Worm (Caenorhabditis elegans) whole organism, late embryonic: ENCODE data around the gene C33F10.1.

Source experiments
- C38D4.7 ChIP-seq: fragments of 200-800 bp; sonication (Bioruptor generic); optimal IDR thresholded peaks from 2 replicates; lab custom pipeline; 2018; ENCODE audit warnings: mild to moderate bottlenecking, missing genetic modification characterization, moderate library complexity, missing compliant biosample characterization
- K02D7.2 ChIP-seq: sonication (generic microtip); optimal IDR thresholded peaks from 2 replicates; lab custom pipeline; 2017; ENCODE audit warnings: mild to moderate bottlenecking, missing genetic modification characterization, missing compliant biosample characterization
- T23F11.4 ChIP-seq: fragments of 200-800 bp; sonication (Bioruptor generic); optimal IDR thresholded peaks from 2 replicates; lab custom pipeline; 2018; ENCODE audit warnings: mild to moderate bottlenecking, missing genetic modification characterization, missing compliant biosample characterization
- Y22D7AL.16 ChIP-seq: sonication (generic microtip); optimal IDR thresholded peaks from 2 replicates; lab custom pipeline; 2016; ENCODE audit warnings: missing genetic modification characterization, missing compliant biosample characterization
- ceh-24 ChIP-seq: sonication (generic microtip); optimal IDR thresholded peaks from 2 replicates; lab custom pipeline; 2016; ENCODE audit warnings: mild to moderate bottlenecking, missing genetic modification characterization, missing compliant biosample characterization
- ceh-34 ChIP-seq: sonication (generic microtip); optimal IDR thresholded peaks from 2 replicates; lab custom pipeline; 2016; ENCODE audit warnings: mild to moderate bottlenecking, missing genetic modification characterization, missing compliant biosample characterization
- ceh-45 ChIP-seq: fragments of 200-800 bp; sonication (Bioruptor generic); IDR thresholded peaks from 2 replicates; pipeline ENCODE4 v1.3.6; 2022; ENCODE audit warnings: missing genetic modification reagents, missing genetic modification characterization, missing compliant biosample characterization
- ceh-48 ChIP-seq: sonication (generic microtip); optimal IDR thresholded peaks from 2 replicates; lab custom pipeline; 2016; ENCODE audit warnings: missing genetic modification characterization, inconsistent platforms, missing compliant biosample characterization
- ceh-6 ChIP-seq: fragments of 200-800 bp; sonication (Bioruptor generic); optimal IDR thresholded peaks from 2 replicates; lab custom pipeline; 2018; ENCODE audit warnings: mild to moderate bottlenecking, missing genetic modification characterization, missing compliant biosample characterization
- ceh-9 ChIP-seq: sonication (generic microtip); optimal IDR thresholded peaks from 2 replicates; lab custom pipeline; 2016; ENCODE audit warnings: mild to moderate bottlenecking, missing genetic modification characterization, inconsistent platforms, missing compliant biosample characterization
- che-1 ChIP-seq: sonication (generic microtip); optimal IDR thresholded peaks from 2 replicates; lab custom pipeline; 2016; ENCODE audit warnings: mild to moderate bottlenecking, missing genetic modification characterization, missing compliant biosample characterization
- dve-1 ChIP-seq: sonication (generic microtip); optimal IDR thresholded peaks from 2 replicates; lab custom pipeline; 2017; ENCODE audit warnings: antibody characterized with exemption, mild to moderate bottlenecking, missing genetic modification characterization, missing compliant biosample characterization
- elt-2 ChIP-seq: sonication (generic microtip); optimal IDR thresholded peaks from 2 replicates; lab custom pipeline; 2016; ENCODE audit warnings: missing genetic modification reagents, missing genetic modification characterization, missing compliant biosample characterization
- fax-1 ChIP-seq: sonication (generic microtip); optimal IDR thresholded peaks from 2 replicates; lab custom pipeline; 2016; ENCODE audit warnings: missing genotype, missing genetic modification characterization, missing compliant biosample characterization
- hlh-13 ChIP-seq: fragments of 200-800 bp; sonication (Bioruptor generic); optimal IDR thresholded peaks from 2 replicates; lab custom pipeline; 2018; ENCODE audit warnings: mild to moderate bottlenecking, missing genetic modification characterization, missing compliant biosample characterization
- lin-11 ChIP-seq: fragments of 200-800 bp; sonication (Bioruptor generic); optimal IDR thresholded peaks from 2 replicates; lab custom pipeline; 2018; ENCODE audit warnings: mild to moderate bottlenecking, missing genetic modification characterization, missing compliant biosample characterization
- madf-2 ChIP-seq: sonication (generic microtip); optimal IDR thresholded peaks from 2 replicates; lab custom pipeline; 2017; ENCODE audit warnings: missing genetic modification characterization, missing compliant biosample characterization
- mec-3 ChIP-seq: sonication (generic microtip); optimal IDR thresholded peaks from 2 replicates; lab custom pipeline; 2016; ENCODE audit warnings: borderline replicate concordance, missing genetic modification characterization, missing compliant biosample characterization
- nfya-1 ChIP-seq: sonication (generic microtip); optimal IDR thresholded peaks from 2 replicates; lab custom pipeline; 2017; ENCODE audit warnings: missing genetic modification characterization, mild to moderate bottlenecking, missing compliant biosample characterization, antibody characterized with exemption, moderate library complexity
- nhr-232 ChIP-seq: sonication (generic microtip); optimal IDR thresholded peaks from 2 replicates; lab custom pipeline; 2016; ENCODE audit warnings: missing genetic modification characterization, missing compliant biosample characterization
- npax-4 ChIP-seq: sonication (generic microtip); optimal IDR thresholded peaks from 2 replicates; lab custom pipeline; 2016; ENCODE audit warnings: missing genetic modification characterization, missing compliant biosample characterization
- odd-2 ChIP-seq: sonication (generic microtip); optimal IDR thresholded peaks from 2 replicates; lab custom pipeline; 2017; ENCODE audit warnings: antibody characterized with exemption, mild to moderate bottlenecking, missing genetic modification characterization, missing compliant biosample characterization
- pha-4 ChIP-seq: fragments of 150-350 bp; optimal IDR thresholded peaks from 2 replicates; lab custom pipeline; 2018; ENCODE audit warnings: missing biosample characterization, missing genetic modification reagents, missing genetic modification characterization
- rnt-1 ChIP-seq: sonication (generic microtip); optimal IDR thresholded peaks from 2 replicates; lab custom pipeline; 2016; ENCODE audit warnings: missing genetic modification characterization, missing compliant biosample characterization
- sox-2 ChIP-seq: fragments of 200-800 bp; sonication (Bioruptor generic); IDR thresholded peaks from 2 replicates; pipeline ENCODE4 v1.3.6; 2022; ENCODE audit warnings: missing genetic modification reagents, missing genetic modification characterization, missing compliant biosample characterization
- tbx-7 ChIP-seq: sonication (generic microtip); optimal IDR thresholded peaks from 2 replicates; lab custom pipeline; 2016; ENCODE audit warnings: missing genotype, missing genetic modification characterization, missing compliant biosample characterization
- ttx-3 ChIP-seq: sonication (generic microtip); optimal IDR thresholded peaks from 2 replicates; lab custom pipeline; 2016; ENCODE audit warnings: missing genetic modification reagents, missing genetic modification characterization, missing compliant biosample characterization
- unc-42 ChIP-seq: sonication (generic microtip); optimal IDR thresholded peaks from 2 replicates; lab custom pipeline; 2016; ENCODE audit warnings: missing genotype, missing genetic modification characterization, missing compliant biosample characterization
- unc-55 ChIP-seq: sonication (generic microtip); optimal IDR thresholded peaks from 2 replicates; lab custom pipeline; 2017; ENCODE audit warnings: missing biosample characterization, missing genetic modification reagents, missing genetic modification characterization
- unc-86 ChIP-seq: sonication (generic microtip); optimal IDR thresholded peaks from 2 replicates; lab custom pipeline; 2016; ENCODE audit warnings: missing genetic modification characterization, missing compliant biosample characterization
- zip-5 ChIP-seq: sonication (generic microtip); optimal IDR thresholded peaks from 2 replicates; lab custom pipeline; 2016; ENCODE audit warnings: missing genetic modification characterization, missing compliant biosample characterization

Gene C33F10.1

ce11 chrII:4806261-4806660, 28.6 kb upstream of the C33F10.1 start:
- TF ChIP-seq lin-11 (tag; lab: Kevin White, UChicago) (no peak), ceh-24 (tag; lab: Kevin White, UChicago) (no peak), odd-2 (tag; lab: Kevin White, UChicago) (no peak), ceh-9 (tag; lab: Kevin White, UChicago) (no peak), elt-2 (tag; lab: Kevin White, UChicago) (no peak), pha-4 (tag; lab: Kevin White, UChicago) (no peak), npax-4 (no peak)

ce11 chrII:4806726-4807125, 28.1 kb upstream of the C33F10.1 start:
- TF ChIP-seq unc-42, result no peak

ce11 chrII:4811986-4812385, 22.8 kb upstream of the C33F10.1 start, which contains the start of gene rig-6:
Gene rig-6 (minus strand): TSS chrII:4812086.
- TF ChIP-seq K02D7.2 (tag; lab: Kevin White, UChicago) (no peak), madf-2 (tag; lab: Kevin White, UChicago) (no peak), lin-11 (tag; lab: Kevin White, UChicago) (no peak), sox-2 (no peak), elt-2 (tag; lab: Kevin White, UChicago) (no peak), nhr-232 (tag; lab: Kevin White, UChicago) (no peak), hlh-13 (GFP tag; lab: Kevin White, UChicago) (no peak), ttx-3 (tag; lab: Kevin White, UChicago) (no peak), unc-86 (tag; lab: Kevin White, UChicago) (no peak), nfya-1 (tag; lab: Kevin White, UChicago) (no peak)

ce11 chrII:4815356-4815755, 19.5 kb upstream of the C33F10.1 start:
- TF ChIP-seq ceh-6 (GFP tag; lab: Kevin White, UChicago) (no peak), ceh-24 (tag; lab: Kevin White, UChicago) (no peak), C38D4.7 (GFP tag; lab: Kevin White, UChicago) (no peak), dve-1 (no peak), zip-5 (no peak), ceh-34 (tag; lab: Kevin White, UChicago) (peak; percentile 94), che-1 (tag; lab: Kevin White, UChicago) (no peak), T23F11.4 (GFP tag; lab: Kevin White, UChicago) (no peak)

- TF ChIP-seq rnt-1 (no peak), Y22D7AL.16 (tag; lab: Kevin White, UChicago) (no peak), ceh-45 (no peak), madf-2 (tag; lab: Kevin White, UChicago) (no peak), ceh-9 (tag; lab: Kevin White, UChicago) (no peak), unc-55 (GFP tag; lab: Kevin White, UChicago) (no peak), nhr-232 (tag; lab: Kevin White, UChicago) (no peak)
Measured at ce11 chrII:4818780-4819179, 16.0 kb upstream of the C33F10.1 start.

- TF ChIP-seq ceh-48, result no peak
- TF ChIP-seq tbx-7 (tag; lab: Kevin White, UChicago), result no peak
- peak; percentile 15 for TF ChIP-seq elt-2 (tag; lab: Kevin White, UChicago)
- no peak for TF ChIP-seq fax-1 (tag; lab: Kevin White, UChicago)
- TF ChIP-seq mec-3 (tag; lab: Kevin White, UChicago), result no peak
Measured at ce11 chrII:4821739-4822138, 13.1 kb upstream of the C33F10.1 start, which contains the start of gene lact-5. Gene lact-5 (minus strand): TSS chrII:4821739.
